Fruit fly (Drosophila melanogaster): ENCODE data around the gene gcm.

- TF ChIP-seq psq (optimal IDR thresholded peaks at IDR 0.05) (no peak), EcR (GFP tag; optimal IDR thresholded peaks at IDR 0.05) (no peak), CG8478 (optimal IDR thresholded peaks at IDR 0.05) (no peak)
Measured at dm6 chr2L:9613006-9613690, 31.6 kb upstream of the gcm start, which contains the start of gene Trx2.

All from whole organism.